Worm (Caenorhabditis elegans) whole organism, late embryonic: Measurements from ENCODE around the gene col-159.

Experiments
- T23F11.4 ChIP-seq: fragments of 200-800 bp; sonication (Bioruptor generic); optimal IDR thresholded peaks from 2 replicates; lab custom pipeline; 2018; ENCODE audit warnings: mild to moderate bottlenecking, missing genetic modification characterization, missing compliant biosample characterization
- ceh-45 ChIP-seq: fragments of 200-800 bp; sonication (Bioruptor generic); IDR thresholded peaks from 2 replicates; pipeline ENCODE4 v1.3.6; 2022; ENCODE audit warnings: missing genetic modification reagents, missing genetic modification characterization, missing compliant biosample characterization
- fkh-10 ChIP-seq: fragments of 150-350 bp; optimal IDR thresholded peaks from 2 replicates; lab custom pipeline; 2014; ENCODE audit warnings: missing biosample characterization, missing genetic modification reagents, missing genetic modification characterization
- pha-4 ChIP-seq: fragments of 150-350 bp; optimal IDR thresholded peaks from 2 replicates; lab custom pipeline; 2018; ENCODE audit warnings: missing biosample characterization, missing genetic modification reagents, missing genetic modification characterization
- tbx-7 ChIP-seq: sonication (generic microtip); optimal IDR thresholded peaks from 2 replicates; lab custom pipeline; 2016; ENCODE audit warnings: missing genotype, missing genetic modification characterization, missing compliant biosample characterization

ce11 chrV:13235313-13235712 is 33.3 kb upstream of the col-159 start:
- TF ChIP-seq ceh-45 (GFP tag; lab: Robert Waterston, UW) (no peak), T23F11.4 (GFP tag; lab: Kevin White, UChicago) (no peak), pha-4 (tag; lab: Kevin White, UChicago) (no peak), fkh-10 (GFP tag; lab: Kevin White, UChicago) (no peak), tbx-7 (tag; lab: Kevin White, UChicago) (no peak)
